Worm (Caenorhabditis elegans) whole organism, late embryonic: ENCODE results near the gene nuc-1.

Source experiments
- ahr-1 ChIP-seq: sonication (generic microtip); optimal IDR thresholded peaks from 2 replicates; lab custom pipeline; 2016; ENCODE audit warnings: missing genetic modification characterization, missing compliant biosample characterization
- elt-2 ChIP-seq: sonication (generic microtip); optimal IDR thresholded peaks from 2 replicates; lab custom pipeline; 2016; ENCODE audit warnings: missing genetic modification reagents, missing genetic modification characterization, missing compliant biosample characterization
- gmeb-2 ChIP-seq: sonication (generic microtip); optimal IDR thresholded peaks from 2 replicates; lab custom pipeline; 2016; ENCODE audit warnings: missing genetic modification characterization, inconsistent platforms, missing compliant biosample characterization
- nhr-11 ChIP-seq: fragments of 150-350 bp; optimal IDR thresholded peaks from 2 replicates; lab custom pipeline; 2014; ENCODE audit warnings: missing biosample characterization, missing genetic modification characterization
- sox-4 ChIP-seq: sonication (generic microtip); optimal IDR thresholded peaks from 2 replicates; lab custom pipeline; 2017; ENCODE audit warnings: mild to moderate bottlenecking, missing genetic modification characterization, inconsistent platforms, missing compliant biosample characterization
- unc-3 ChIP-seq, 2 experiments: fragments of 200-800 bp in 1 of 2; sonication (Bioruptor generic) in 1 of 2; sonication (generic microtip) in 1 of 2; conservative IDR thresholded peaks in 1 of 2; optimal IDR thresholded peaks in 1 of 2; 2 replicates each; pipeline versions ENCODE4 v1.3.6 to Lab custom; 2016 to 2022; ENCODE audit warnings: missing compliant biosample characterization in 2 of 2, missing genetic modification characterization in 2 of 2, missing genetic modification reagents in 1 of 2
- unc-55 ChIP-seq: sonication (generic microtip); optimal IDR thresholded peaks from 2 replicates; lab custom pipeline; 2017; ENCODE audit warnings: missing biosample characterization, missing genetic modification reagents, missing genetic modification characterization
- unc-86 ChIP-seq: sonication (generic microtip); optimal IDR thresholded peaks from 2 replicates; lab custom pipeline; 2016; ENCODE audit warnings: missing genetic modification characterization, missing compliant biosample characterization
- zip-5 ChIP-seq: sonication (generic microtip); optimal IDR thresholded peaks from 2 replicates; lab custom pipeline; 2016; ENCODE audit warnings: missing genetic modification characterization, missing compliant biosample characterization

DNA sequence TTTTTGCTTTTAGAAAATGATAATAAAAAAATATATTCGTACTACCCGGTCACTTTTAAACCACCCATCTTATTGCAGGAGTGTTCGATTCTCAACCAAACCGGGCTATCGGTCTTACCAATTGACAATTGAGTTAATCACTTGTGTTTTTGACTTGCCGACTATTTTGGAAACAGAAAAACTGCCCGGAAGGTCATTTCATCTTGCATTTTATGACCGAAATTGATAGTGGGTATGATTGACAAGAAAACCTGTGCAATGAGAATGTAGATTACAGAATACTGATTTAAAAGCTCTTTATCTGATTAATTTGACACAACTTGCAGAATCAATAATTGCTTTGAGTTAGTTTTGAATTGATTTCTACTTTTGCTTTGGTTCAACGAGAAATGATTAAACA is 22.6 kb upstream of the nuc-1 start, which contains the start of gene C07B5.2:
- TF ChIP-seq gmeb-2 (tag; lab: Kevin White, UChicago) = no peak
- no peak for TF ChIP-seq unc-55
- TF ChIP-seq elt-2 (tag; lab: Kevin White, UChicago) = no peak
- no peak for TF ChIP-seq sox-4
- no peak for TF ChIP-seq unc-3 (GFP tag; conservative IDR thresholded peaks at IDR 0.05; lab: Robert Waterston, UW)
- no peak for TF ChIP-seq unc-3 (tag; optimal IDR thresholded peaks at IDR 0.05; lab: Kevin White, UChicago)
- TF ChIP-seq unc-86 (tag; lab: Kevin White, UChicago) = no peak
- no peak for TF ChIP-seq ahr-1
- TF ChIP-seq nhr-11 (tag; lab: Kevin White, UChicago) = no peak
- TF ChIP-seq zip-5 (tag; lab: Kevin White, UChicago) = no peak
